Fruit fly (Drosophila melanogaster) whole organism, embryonic: ENCODE measurements around the gene Muc26B.

Experiments
- ATbp ChIP-seq: fragments of 200-800 bp; sonication (Bioruptor generic); optimal IDR thresholded peaks from 2 replicates; lab custom pipeline; 2017; ENCODE audit warnings: missing biosample characterization, mild to moderate bottlenecking, missing genetic modification characterization, missing genetic modification reagents
- Abd-B ChIP-seq: fragments of 200-800 bp; sonication (Bioruptor generic); optimal IDR thresholded peaks from 2 replicates; lab custom pipeline; 2018; ENCODE audit warnings: missing biosample characterization, mild to moderate bottlenecking, missing genetic modification characterization, moderate library complexity
- BEAF-32 ChIP-seq: fragments of 200-800 bp; sonication (Bioruptor generic); optimal IDR thresholded peaks from 3 replicates; lab custom pipeline; 2017; ENCODE audit warnings: missing biosample characterization, missing genetic modification characterization, mild to moderate bottlenecking, moderate library complexity, missing genetic modification reagents
- CG11247 ChIP-seq: fragments of 200-800 bp; sonication (Bioruptor generic); IDR thresholded peaks from 2 replicates; pipeline ENCODE4 v1.3.6; 2022; ENCODE audit warnings: missing biosample characterization, missing genetic modification characterization
- CG11456 ChIP-seq: fragments of 200-800 bp; sonication (Bioruptor generic); IDR thresholded peaks from 3 replicates; pipeline ENCODE4 v1.3.6; 2022; ENCODE audit warnings: missing biosample characterization, missing genetic modification characterization
- CG11560 ChIP-seq: fragments of 200-800 bp; sonication (Bioruptor generic); IDR thresholded peaks from 3 replicates; pipeline ENCODE4 v1.3.6; 2022; ENCODE audit warnings: missing biosample characterization, missing genetic modification characterization
- CG12299 ChIP-seq: fragments of 200-800 bp; sonication (Bioruptor generic); optimal IDR thresholded peaks from 2 replicates; lab custom pipeline; 2018; ENCODE audit warnings: missing biosample characterization, mild to moderate bottlenecking, missing genetic modification characterization
- CG1233 ChIP-seq: fragments of 200-800 bp; sonication (Bioruptor generic); optimal IDR thresholded peaks from 4 replicates; lab custom pipeline; 2018; ENCODE audit warnings: missing biosample characterization, mild to moderate bottlenecking, missing genetic modification characterization
- CG13287 ChIP-seq: fragments of 200-800 bp; sonication (Bioruptor generic); IDR thresholded peaks from 2 replicates; pipeline ENCODE4 v1.3.6; 2022; ENCODE audit warnings: missing biosample characterization, missing genetic modification characterization; ENCODE audit not compliant: partially characterized antibody
- CG14014 ChIP-seq: fragments of 200-800 bp; sonication (Bioruptor generic); IDR thresholded peaks from 2 replicates; pipeline ENCODE4 v1.3.6; 2022; ENCODE audit warnings: missing biosample characterization, missing genetic modification characterization
- CG16779 ChIP-seq: fragments of 200-800 bp; sonication (Bioruptor generic); IDR thresholded peaks from 2 replicates; pipeline ENCODE4 v1.3.6; 2022; ENCODE audit warnings: missing biosample characterization, missing genetic modification characterization
- CG17829 ChIP-seq: fragments of 200-800 bp; optimal IDR thresholded peaks from 2 replicates; lab custom pipeline; 2019; ENCODE audit warnings: missing biosample characterization, mild to moderate bottlenecking, missing genetic modification characterization, moderate library complexity
- CG18619 ChIP-seq: fragments of 200-800 bp; sonication (Bioruptor generic); optimal IDR thresholded peaks from 3 replicates; lab custom pipeline; 2017; ENCODE audit warnings: missing biosample characterization, mild to moderate bottlenecking, missing genetic modification characterization
- CG2875 ChIP-seq: fragments of 200-800 bp; sonication (Bioruptor generic); optimal IDR thresholded peaks from 2 replicates; lab custom pipeline; 2017; ENCODE audit warnings: missing biosample characterization, mild to moderate bottlenecking, missing genetic modification characterization, missing genetic modification reagents
- CG30431 ChIP-seq: fragments of 200-800 bp; sonication (Bioruptor generic); optimal IDR thresholded peaks from 2 replicates; lab custom pipeline; 2017; ENCODE audit warnings: missing biosample characterization, missing genetic modification characterization
- CG31365 ChIP-seq: fragments of 200-800 bp; sonication (Bioruptor generic); optimal IDR thresholded peaks from 2 replicates; lab custom pipeline; 2018; ENCODE audit warnings: missing biosample characterization, mild to moderate bottlenecking, missing genetic modification characterization
- CG31388 ChIP-seq: fragments of 200-800 bp; sonication (Bioruptor generic); optimal IDR thresholded peaks from 2 replicates; lab custom pipeline; 2016; ENCODE audit warnings: missing biosample characterization, missing genetic modification characterization
- CG33213 ChIP-seq: fragments of 200-800 bp; sonication (Bioruptor generic); optimal IDR thresholded peaks from 3 replicates; lab custom pipeline; 2016; ENCODE audit warnings: missing biosample characterization, missing genetic modification characterization
- CG34422 ChIP-seq: fragments of 200-800 bp; sonication (Bioruptor generic); IDR thresholded peaks from 3 replicates; pipeline ENCODE4 v1.3.6; 2022; ENCODE audit warnings: missing biosample characterization, missing genetic modification characterization
- CG3726 ChIP-seq: fragments of 200-800 bp; sonication (Bioruptor generic); IDR thresholded peaks from 3 replicates; pipeline ENCODE4, ENCODE4 v1.3.6; 2022; ENCODE audit warnings: missing biosample characterization, missing genetic modification characterization
- CG4282 ChIP-seq: fragments of 200-800 bp; sonication (Bioruptor generic); optimal IDR thresholded peaks from 2 replicates; lab custom pipeline; 2016; ENCODE audit warnings: missing biosample characterization, missing genetic modification characterization
- CG6854 ChIP-seq: fragments of 200-800 bp; sonication (Bioruptor generic); optimal IDR thresholded peaks from 3 replicates; lab custom pipeline; 2017; ENCODE audit warnings: missing biosample characterization, mild to moderate bottlenecking, missing genetic modification characterization
- CG8765 ChIP-seq: fragments of 200-800 bp; sonication (Bioruptor generic); IDR thresholded peaks from 2 replicates; pipeline ENCODE4 v1.3.6; 2022; ENCODE audit warnings: missing biosample characterization, missing genetic modification characterization
- Drgx ChIP-seq: fragments of 200-800 bp; sonication (Bioruptor generic); IDR thresholded peaks from 2 replicates; pipeline ENCODE4 v1.3.6; 2022; ENCODE audit warnings: missing biosample characterization, missing genetic modification characterization
- ERR ChIP-seq: fragments of 200-800 bp; sonication (Bioruptor generic); optimal IDR thresholded peaks from 2 replicates; lab custom pipeline; 2016; ENCODE audit warnings: missing biosample characterization, missing genetic modification characterization
- HmgZ ChIP-seq: fragments of 200-800 bp; sonication (Bioruptor generic); optimal IDR thresholded peaks from 2 replicates; lab custom pipeline; 2018; ENCODE audit warnings: missing biosample characterization, mild to moderate bottlenecking, missing genetic modification characterization
- Hmr ChIP-seq: fragments of 200-800 bp; sonication (Bioruptor generic); optimal IDR thresholded peaks from 3 replicates; lab custom pipeline; 2017; ENCODE audit warnings: mild to moderate bottlenecking, missing biosample characterization, missing genetic modification reagents, missing genetic modification characterization
- MESR4 ChIP-seq: fragments of 200-800 bp; sonication (Bioruptor generic); optimal IDR thresholded peaks from 2 replicates; lab custom pipeline; 2018; ENCODE audit warnings: missing biosample characterization, mild to moderate bottlenecking, missing genetic modification characterization, moderate library complexity
- Med ChIP-seq: fragments of 200-800 bp; sonication (Bioruptor generic); peaks from one replicate; lab custom pipeline; 2016; ENCODE audit warnings: missing biosample characterization, missing genetic modification characterization, mild to moderate bottlenecking, inconsistent platforms, moderate library complexity
- Mrtf ChIP-seq: fragments of 200-800 bp; sonication (Bioruptor generic); IDR thresholded peaks from 3 replicates; pipeline ENCODE4 v1.3.6; 2022; ENCODE audit warnings: missing biosample characterization, missing genetic modification characterization
- az2 ChIP-seq: fragments of 200-800 bp; sonication (Bioruptor generic); optimal IDR thresholded peaks from 3 replicates; lab custom pipeline; 2016; ENCODE audit warnings: missing biosample characterization, missing genetic modification characterization
- bigmax ChIP-seq: fragments of 200-800 bp; sonication (Bioruptor generic); optimal IDR thresholded peaks from 2 replicates; lab custom pipeline; 2018; ENCODE audit warnings: missing biosample characterization, mild to moderate bottlenecking, missing genetic modification characterization
- br ChIP-seq: fragments of >200 bp; optimal IDR thresholded peaks from 2 replicates; lab custom pipeline; 2017
- croc ChIP-seq: fragments of 200-800 bp; sonication (Bioruptor generic); conservative IDR thresholded peaks from 3 replicates; pipeline ENCODE4 v1.3.6; 2022; ENCODE audit warnings: missing biosample characterization, missing genetic modification characterization
- dmrt99B ChIP-seq: fragments of 200-800 bp; sonication (Bioruptor generic); optimal IDR thresholded peaks from 2 replicates; lab custom pipeline; 2018; ENCODE audit warnings: missing biosample characterization, mild to moderate bottlenecking, missing genetic modification characterization, moderate library complexity
- fru ChIP-seq: fragments of >200 bp; optimal IDR thresholded peaks from 2 replicates; lab custom pipeline; 2017
- gcm ChIP-seq: fragments of 200-800 bp; sonication (Bioruptor generic); optimal IDR thresholded peaks from 2 replicates; lab custom pipeline; 2019; ENCODE audit warnings: missing biosample characterization, mild to moderate bottlenecking, missing genetic modification characterization, moderate library complexity
- gsb ChIP-seq: fragments of 200-800 bp; sonication (Bioruptor generic); IDR thresholded peaks from 2 replicates; pipeline ENCODE4 v1.3.6; 2022; ENCODE audit warnings: missing biosample characterization, missing genetic modification characterization
- hkb ChIP-seq, 2 experiments: fragments of 200-800 bp in 1 of 2; fragments of >200 bp in 1 of 2; sonication (Bioruptor generic) in 1 of 2; IDR thresholded peaks in 1 of 2; optimal IDR thresholded peaks in 1 of 2; 2 replicates each; pipeline versions ENCODE4 v1.3.6 to Lab custom; 2017 to 2022; ENCODE audit warnings: missing biosample characterization in 1 of 2, missing genetic modification characterization in 1 of 2
- ken ChIP-seq: fragments of 200-800 bp; sonication (Bioruptor generic); IDR thresholded peaks from 3 replicates; pipeline ENCODE4 v1.3.6; 2022; ENCODE audit warnings: missing biosample characterization, missing genetic modification characterization
- lmd ChIP-seq: fragments of 200-800 bp; sonication (Bioruptor generic); IDR thresholded peaks from 2 replicates; pipeline ENCODE4 v1.3.6; 2022; ENCODE audit warnings: missing biosample characterization, missing genetic modification characterization
- mld ChIP-seq: fragments of 200-800 bp; sonication (Bioruptor generic); IDR thresholded peaks from 3 replicates; pipeline ENCODE4 v1.3.6; 2022; ENCODE audit warnings: missing biosample characterization, missing genetic modification characterization; ENCODE audit not compliant: partially characterized antibody
- oc ChIP-seq: fragments of 200-800 bp; sonication (Bioruptor generic); optimal IDR thresholded peaks from 2 replicates; lab custom pipeline; 2018; ENCODE audit warnings: missing biosample characterization, mild to moderate bottlenecking, missing genetic modification characterization, moderate library complexity
- otp ChIP-seq: fragments of 200-800 bp; sonication (Bioruptor generic); IDR thresholded peaks from 3 replicates; pipeline ENCODE4, ENCODE4 v1.3.6; 2022; ENCODE audit warnings: missing biosample characterization, missing genetic modification characterization
- sens ChIP-seq: fragments of 200-800 bp; sonication (Bioruptor generic); peaks from one replicate; lab custom pipeline; 2016; ENCODE audit warnings: missing biosample characterization, missing genetic modification characterization
- slou ChIP-seq: fragments of 200-800 bp; sonication (Bioruptor generic); optimal IDR thresholded peaks from 3 replicates; lab custom pipeline; 2016; ENCODE audit warnings: missing biosample characterization, missing genetic modification characterization
- stwl ChIP-seq: fragments of 200-800 bp; sonication (Bioruptor generic); optimal IDR thresholded peaks from 3 replicates; lab custom pipeline; 2018; ENCODE audit warnings: missing biosample characterization, mild to moderate bottlenecking, missing genetic modification characterization, moderate library complexity
- unpg ChIP-seq: fragments of 200-800 bp; sonication (Bioruptor generic); optimal IDR thresholded peaks from 3 replicates; lab custom pipeline; 2018; ENCODE audit warnings: missing biosample characterization, mild to moderate bottlenecking, missing genetic modification characterization, moderate library complexity
- vfl ChIP-seq: fragments of 200-800 bp; sonication (Bioruptor generic); optimal IDR thresholded peaks from 2 replicates; lab custom pipeline; 2016; ENCODE audit warnings: missing biosample characterization, missing genetic modification characterization
- vnd ChIP-seq: fragments of 200-800 bp; sonication (Bioruptor generic); IDR thresholded peaks from 3 replicates; pipeline ENCODE4 v1.3.6; 2022; ENCODE audit warnings: missing biosample characterization, missing genetic modification characterization; ENCODE audit not compliant: partially characterized antibody
- zen2 ChIP-seq: fragments of 200-800 bp; sonication (Bioruptor generic); IDR thresholded peaks from 3 replicates; pipeline ENCODE4 v1.3.6; 2022; ENCODE audit warnings: missing biosample characterization, missing genetic modification characterization; ENCODE audit not compliant: partially characterized antibody

Gene Muc26B

DNA sequence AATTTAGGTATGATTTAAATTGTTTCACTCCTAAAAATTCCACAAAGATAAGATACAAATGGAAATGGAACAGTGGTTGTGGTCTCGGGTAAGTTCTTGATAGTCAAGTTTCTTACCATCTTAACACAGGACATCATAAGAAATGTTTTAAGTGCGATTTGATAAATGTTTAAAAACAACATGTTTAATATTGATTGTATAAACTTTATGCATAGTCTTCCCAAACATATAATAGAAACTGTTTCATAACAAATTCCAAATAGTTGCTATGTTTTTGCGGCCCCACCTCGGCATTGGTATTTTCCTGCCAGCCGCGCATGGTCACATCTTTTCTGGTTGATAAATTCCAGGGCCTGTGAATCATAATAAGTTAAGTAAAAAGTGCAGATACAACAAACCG lies 27.0 kb upstream of the Muc26B start, which contains the start of gene Arpc4 (continued):
- TF ChIP-seq dmrt99B (tag; lab: Kevin White, UChicago) (no peak), CG11456 (peak; percentile 83), CG2875 (GFP tag; lab: Kevin White, UChicago) (no peak), ken (GFP tag; lab: Robert Waterston, UW) (peak; percentile 85), Abd-B (GFP tag; lab: Kevin White, UChicago) (peak; percentile 15), gcm (GFP tag; lab: Kevin White, UChicago) (no peak), CG8765 (GFP tag; lab: Robert Waterston, UW) (peak; percentile 42; the same call in 1 of the 2 replicates), unpg (GFP tag; lab: Kevin White, UChicago) (no peak), croc (peak; percentile 29; the same call in 1 of the 3 replicates), CG1233 (peak; percentile 13), Hmr (GFP tag; lab: Kevin White, UChicago) (peak; percentile 68), BEAF-32 (GFP tag; lab: Kevin White, UChicago) (peak; percentile 18), CG31365 (no peak), hkb (optimal IDR thresholded peaks at IDR 0.05; lab: Kevin White, UChicago) (no peak), hkb (GFP tag; IDR thresholded peaks at IDR 0.05; lab: Robert Waterston, UW) (no peak), CG6854 (GFP tag; lab: Kevin White, UChicago) (no peak), mld (GFP tag; lab: Robert Waterston, UW) (no peak), vnd (no peak), CG16779 (GFP tag; lab: Robert Waterston, UW) (no peak), CG33213 (peak; percentile 19), sens (GFP tag; lab: Kevin White, UChicago) (peak; percentile 82), CG11247 (peak; percentile 60), CG13287 (no peak), Drgx (no peak), stwl (peak; percentile 83), ATbp (GFP tag; lab: Kevin White, UChicago) (no peak), slou (GFP tag; lab: Kevin White, UChicago) (peak; percentile 8), br (lab: Kevin White, UChicago) (no peak), MESR4 (GFP tag; lab: Kevin White, UChicago) (no peak), CG18619 (peak; percentile 25), lmd (GFP tag; lab: Robert Waterston, UW) (peak; percentile 74), CG17829 (tag; lab: Kevin White, UChicago) (peak; percentile 57), CG4282 (GFP tag; lab: Kevin White, UChicago) (no peak), CG14014 (GFP tag; lab: Robert Waterston, UW) (0 out of 2 replicates have a peak, but pooled peaks have one; percentile 52), Med (peak; percentile 92), otp (GFP tag; lab: Robert Waterston, UW) (no peak), CG34422 (GFP tag; lab: Robert Waterston, UW) (peak; percentile 66; the same call in 2 of the 3 replicates), gsb (GFP tag; lab: Robert Waterston, UW) (no peak), CG12299 (tag; lab: Kevin White, UChicago) (peak; percentile 6), CG11560 (tag; lab: Robert Waterston, UW) (no peak), oc (tag; lab: Kevin White, UChicago) (no peak), CG31388 (GFP tag; lab: Kevin White, UChicago) (no peak), ERR (GFP tag; lab: Kevin White, UChicago) (no peak), Mrtf (GFP tag; lab: Robert Waterston, UW) (peak; percentile 59; the same call in 1 of the 3 replicates), bigmax (GFP tag; lab: Kevin White, UChicago) (no peak), vfl (GFP tag; lab: Kevin White, UChicago) (peak; percentile 5), HmgZ (peak; percentile 52), CG30431 (peak; percentile 3), zen2 (GFP tag; lab: Robert Waterston, UW) (no peak), fru (lab: Kevin White, UChicago) (no peak), az2 (GFP tag; lab: Kevin White, UChicago) (peak; percentile 67), CG3726 (no peak)
